Fruit fly (Drosophila melanogaster) S2 (cell line): ENCODE results near the gene Snx27.

Experiments used
- CG8478 ChIP-seq: fragments of >200 bp; optimal IDR thresholded peaks from 2 replicates; lab custom pipeline; 2018
- CTCF ChIP-seq, 2 experiments: fragments of >200 bp; optimal IDR thresholded peaks; 2 replicates each; lab custom pipeline; 2018

- TF ChIP-seq CTCF (optimal IDR thresholded peaks at IDR 0.05; lab: Kevin White, UChicago): no peak
- no peak for TF ChIP-seq CG8478 (lab: Kevin White, UChicago)
These were observed 30.9 kb upstream of the Snx27 start for dm6 chrX:5768602-5769251.
